Worm (Caenorhabditis elegans): ENCODE results near the gene mup-2.

mup-2 gene

ce11 chrX:6410177-6410765 lies at the start of gene mup-2:
TSS of gene mup-2 (minus strand) at chrX:6410227.
- no peak for TF ChIP-seq ceh-16 (tag; optimal IDR thresholded peaks at IDR 0.05)
- no peak for TF ChIP-seq lin-39 (tag; optimal IDR thresholded peaks at IDR 0.05)
- no peak for TF ChIP-seq dmd-4 (tag; optimal IDR thresholded peaks at IDR 0.05)
- TF ChIP-seq ZK546.5 (tag; optimal IDR thresholded peaks at IDR 0.05) = no peak
- TF ChIP-seq Y55F3AM.14 (GFP tag; optimal IDR thresholded peaks at IDR 0.05) = no peak
- TF ChIP-seq mab-5 (tag; optimal IDR thresholded peaks at IDR 0.05) = no peak
- no peak for TF ChIP-seq nhr-77 (tag; optimal IDR thresholded peaks at IDR 0.05)
- no peak for TF ChIP-seq nhr-21 (tag; optimal IDR thresholded peaks at IDR 0.05)
- no peak for TF ChIP-seq skn-1 (tag; optimal IDR thresholded peaks at IDR 0.05)
- TF ChIP-seq nhr-11 (tag; optimal IDR thresholded peaks at IDR 0.05) = no peak
- TF ChIP-seq nhr-10 (tag; optimal IDR thresholded peaks at IDR 0.05) = no peak
- TF ChIP-seq nhr-25 (tag; optimal IDR thresholded peaks at IDR 0.05) = no peak
- no peak for TF ChIP-seq ceh-82 (tag; optimal IDR thresholded peaks at IDR 0.05)
- TF ChIP-seq sma-9 (GFP tag; optimal IDR thresholded peaks at IDR 0.05) = peak; percentile 80
- TF ChIP-seq sma-9 (tag; optimal IDR thresholded peaks at IDR 0.05) = no peak
- TF ChIP-seq nhr-129 (tag; optimal IDR thresholded peaks at IDR 0.05) = peak; percentile 61
- TF ChIP-seq zag-1 (tag; optimal IDR thresholded peaks at IDR 0.05) = no peak
- no peak for TF ChIP-seq blmp-1 (tag; optimal IDR thresholded peaks at IDR 0.05; ENCODE audit: insufficient read depth)
- TF ChIP-seq ztf-11 (tag; optimal IDR thresholded peaks at IDR 0.05) = no peak
- peak in 1 of 2 experiments; percentile 25 for TF ChIP-seq lsy-2 (tag; optimal IDR thresholded peaks at IDR 0.05)
- no peak for TF ChIP-seq mbf-1 (tag; optimal IDR thresholded peaks at IDR 0.05)
- TF ChIP-seq F13H6.1 (tag; optimal IDR thresholded peaks at IDR 0.05) = peak; percentile 87
- no peak for TF ChIP-seq unc-39 (tag; optimal IDR thresholded peaks at IDR 0.05)
- TF ChIP-seq nhr-12 (tag; optimal IDR thresholded peaks at IDR 0.05) = no peak
- TF ChIP-seq alr-1 (tag; optimal IDR thresholded peaks at IDR 0.05) = no peak
- TF ChIP-seq C34F6.9 (tag; optimal IDR thresholded peaks at IDR 0.05) = peak; percentile 3

- no peak for TF ChIP-seq elt-1 (tag; optimal IDR thresholded peaks at IDR 0.05)
- peak; percentile 29 for TF ChIP-seq fos-1 (tag; optimal IDR thresholded peaks at IDR 0.05)
Observed at ce11 chrX:6458467-6458866, 48.4 kb upstream of the mup-2 start.

- no peak for TF ChIP-seq lsy-2 (tag; optimal IDR thresholded peaks at IDR 0.05)
- no peak for TF ChIP-seq mab-5 (tag; optimal IDR thresholded peaks at IDR 0.05)
- peak; percentile 9 for TF ChIP-seq sma-9 (GFP tag; optimal IDR thresholded peaks at IDR 0.05)
- no peak for TF ChIP-seq sma-9 (tag; optimal IDR thresholded peaks at IDR 0.05)
- no peak for TF ChIP-seq nhr-77 (tag; optimal IDR thresholded peaks at IDR 0.05)
- peak; percentile 17 for TF ChIP-seq gmeb-1 (tag; optimal IDR thresholded peaks at IDR 0.05)
Observed at ce11 chrX:6458001-6458400, 48.0 kb upstream of the mup-2 start.

- peak; percentile 63 for TF ChIP-seq F13H6.1 (tag; optimal IDR thresholded peaks at IDR 0.05)
- peak; percentile 46 for TF ChIP-seq gmeb-1 (tag; optimal IDR thresholded peaks at IDR 0.05)
- TF ChIP-seq sma-9 (GFP tag; optimal IDR thresholded peaks at IDR 0.05) = peak; percentile 68
- TF ChIP-seq sma-9 (tag; optimal IDR thresholded peaks at IDR 0.05) = no peak
- no peak for TF ChIP-seq elt-3 (tag; optimal IDR thresholded peaks at IDR 0.05)
- TF ChIP-seq skn-1 (tag; optimal IDR thresholded peaks at IDR 0.05) = no peak
- peak; percentile 44 for TF ChIP-seq egl-27 (tag; optimal IDR thresholded peaks at IDR 0.05)
- TF ChIP-seq fos-1 (tag; optimal IDR thresholded peaks at IDR 0.05) = peak; percentile 92
- peak; percentile 70 for TF ChIP-seq crh-2 (tag; optimal IDR thresholded peaks at IDR 0.05)
Observed at ce11 chrX:6456567-6456966, 46.5 kb upstream of the mup-2 start, which contains the start of gene pept-1. TSS of gene pept-1 (plus strand) at chrX:6456872.

DNA sequence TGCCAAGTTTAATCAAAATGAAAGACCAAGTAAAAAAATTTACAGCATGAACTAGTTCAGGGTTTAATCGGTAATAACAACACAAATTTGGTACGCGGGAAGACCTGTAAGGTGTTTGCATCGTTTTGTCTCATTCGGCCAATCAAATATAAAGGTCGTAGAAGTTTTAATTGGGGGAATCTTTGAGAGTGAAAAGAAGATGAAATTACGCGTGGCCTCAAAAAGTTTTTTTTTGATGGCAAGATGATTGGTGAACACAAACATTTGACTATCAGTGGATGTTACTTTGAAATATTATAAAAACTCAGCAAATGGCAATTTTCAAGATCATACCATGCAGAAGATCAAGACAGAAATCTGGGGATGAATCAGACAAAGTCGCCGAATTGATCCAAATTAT lies 45.1 kb upstream of the mup-2 start, which contains the start of gene nas-33:
Gene nas-33 (minus strand): TSS at position 101 of the 400 bp plus-strand sequence.
- TF ChIP-seq nhr-21 (tag; optimal IDR thresholded peaks at IDR 0.05) (no peak), ceh-82 (tag; optimal IDR thresholded peaks at IDR 0.05) (no peak), nhr-25 (tag; optimal IDR thresholded peaks at IDR 0.05) (no peak), elt-3 (tag; optimal IDR thresholded peaks at IDR 0.05) (no peak), lin-13 (GFP tag; optimal IDR thresholded peaks at IDR 0.05) (no peak), aly-2 (tag; optimal IDR thresholded peaks at IDR 0.05) (no peak), mbf-1 (tag; optimal IDR thresholded peaks at IDR 0.05) (no peak), skn-1 (tag; optimal IDR thresholded peaks at IDR 0.05) (no peak), mdl-1 (tag; optimal IDR thresholded peaks at IDR 0.05) (no peak)
